Worm (Caenorhabditis elegans): ENCODE measurements around the gene mig-32.
"Not testable (repeated sequence)": the region's sequence is repeated elsewhere in the genome, so short reads cannot be mapped to it uniquely, and the experiment has no call there.

ce11 chrIV:12138093-12138492 lies 46.1 kb upstream of the mig-32 start, which contains the start of gene B0001.4:
- TF ChIP-seq hlh-4 (tag; optimal IDR thresholded peaks at IDR 0.05); nhr-90 (tag; optimal IDR thresholded peaks at IDR 0.05; ENCODE audit: poor library complexity); zag-1 (tag; optimal IDR thresholded peaks at IDR 0.05); fos-1 (tag; optimal IDR thresholded peaks at IDR 0.05); aly-2 (tag; optimal IDR thresholded peaks at IDR 0.05); lin-39 (tag; optimal IDR thresholded peaks at IDR 0.05); Y116A8C.19 (tag; optimal IDR thresholded peaks at IDR 0.05; ENCODE audit: borderline replicate concordance); nhr-237 (tag; optimal IDR thresholded peaks at IDR 0.05); mdl-1 (tag; optimal IDR thresholded peaks at IDR 0.05); unc-130 (tag; optimal IDR thresholded peaks at IDR 0.05): not testable (repeated sequence)
